Worm (Caenorhabditis elegans) whole organism, L3 larva: ENCODE measurements around the gene vps-22.

ENCODE experiments used
- daf-12 ChIP-seq: fragments of 150-350 bp; optimal IDR thresholded peaks from 2 replicates; lab custom pipeline; 2014; ENCODE audit warnings: missing biosample characterization, missing genetic modification reagents, missing genetic modification characterization
- egl-5 ChIP-seq: fragments of 150-350 bp; optimal IDR thresholded peaks from 2 replicates; lab custom pipeline; 2017; ENCODE audit warnings: missing biosample characterization, missing genetic modification reagents, missing genetic modification characterization, inconsistent platforms
- jun-1 ChIP-seq: fragments of 150-350 bp; optimal IDR thresholded peaks from 2 replicates; lab custom pipeline; 2014; ENCODE audit warnings: missing biosample characterization, missing genetic modification reagents, missing genetic modification characterization
- mml-1 ChIP-seq: fragments of 150-350 bp; sonication (generic microtip); optimal IDR thresholded peaks from 3 replicates; lab custom pipeline; 2014; ENCODE audit warnings: missing biosample characterization, missing genetic modification characterization
- nhr-25 ChIP-seq: sonication (generic microtip); optimal IDR thresholded peaks from 2 replicates; lab custom pipeline; 2017; ENCODE audit warnings: missing biosample characterization, missing genetic modification characterization
- pha-4 ChIP-seq: fragments of 150-350 bp; optimal IDR thresholded peaks from 2 replicates; lab custom pipeline; 2014; ENCODE audit warnings: missing biosample characterization, missing genetic modification reagents, missing genetic modification characterization
- snpc-4 ChIP-seq: fragments of 150-350 bp; optimal IDR thresholded peaks from 2 replicates; lab custom pipeline; 2014; ENCODE audit warnings: missing biosample characterization, missing genetic modification characterization

Gene vps-22

ce11 chrIII:4910956-4911355 is 51.3 kb downstream of the vps-22 start, which contains the start of gene F26F4.2:
Gene F26F4.2, plus strand, starts transcription at chrIII:4911256.
- TF ChIP-seq snpc-4 (no peak), nhr-25 (no peak), egl-5 (tag; lab: Kevin White, UChicago) (no peak), daf-12 (tag; lab: Kevin White, UChicago) (no peak), jun-1 (tag; lab: Kevin White, UChicago) (no peak), pha-4 (tag; lab: Kevin White, UChicago) (no peak), mml-1 (tag; lab: Kevin White, UChicago) (no peak)
